Worm (Caenorhabditis elegans) whole organism, L3 larva: Measurements from ENCODE around the gene col-96.

Experiments
- R02D3.7 ChIP-seq: fragments of 150-350 bp; optimal IDR thresholded peaks from 2 replicates; lab custom pipeline; 2014; ENCODE audit warnings: missing biosample characterization, missing genetic modification characterization
- ZK546.5 ChIP-seq: sonication (generic microtip); optimal IDR thresholded peaks from 2 replicates; lab custom pipeline; 2017; ENCODE audit warnings: missing biosample characterization, missing genetic modification characterization
- aly-2 ChIP-seq: fragments of 150-350 bp; optimal IDR thresholded peaks from 2 replicates; lab custom pipeline; 2014; ENCODE audit warnings: missing biosample characterization, missing genetic modification characterization
- ama-1 ChIP-seq: fragments of 150-350 bp; optimal IDR thresholded peaks from 2 replicates; lab custom pipeline; 2018
- ceh-16 ChIP-seq: sonication (generic microtip); optimal IDR thresholded peaks from 2 replicates; lab custom pipeline; 2017; ENCODE audit warnings: missing biosample characterization, missing genetic modification characterization
- ceh-28 ChIP-seq: fragments of 150-350 bp; optimal IDR thresholded peaks from 2 replicates; lab custom pipeline; 2014; ENCODE audit warnings: missing biosample characterization, missing genetic modification reagents, missing genetic modification characterization
- ceh-9 ChIP-seq: sonication (generic microtip); optimal IDR thresholded peaks from 2 replicates; lab custom pipeline; 2018; ENCODE audit warnings: missing biosample characterization, missing genetic modification characterization
- daf-12 ChIP-seq: fragments of 150-350 bp; optimal IDR thresholded peaks from 2 replicates; lab custom pipeline; 2014; ENCODE audit warnings: missing biosample characterization, missing genetic modification reagents, missing genetic modification characterization
- elt-1 ChIP-seq: fragments of 150-350 bp; optimal IDR thresholded peaks from 2 replicates; lab custom pipeline; 2014; ENCODE audit warnings: missing biosample characterization, missing genetic modification characterization
- elt-3 ChIP-seq, 3 experiments: fragments of 150-350 bp in 1 of 3; sonication (generic microtip) in 2 of 3; optimal IDR thresholded peaks; 2 replicates in 2 of 3; 4 replicates in 1 of 3; lab custom pipeline; 2014 to 2017; ENCODE audit warnings: missing biosample characterization in 3 of 3, missing genetic modification characterization in 3 of 3
- eor-1 ChIP-seq, 2 experiments: fragments of 150-350 bp; optimal IDR thresholded peaks; 2 replicates each; lab custom pipeline; 2014 to 2018; ENCODE audit warnings: missing biosample characterization in 2 of 2, missing genetic modification characterization in 2 of 2
- fkh-10 ChIP-seq: sonication (generic microtip); optimal IDR thresholded peaks from 2 replicates; lab custom pipeline; 2017; ENCODE audit warnings: missing biosample characterization, missing genetic modification reagents, missing genetic modification characterization
- fkh-2 ChIP-seq: fragments of 150-350 bp; optimal IDR thresholded peaks from 2 replicates; lab custom pipeline; 2014; ENCODE audit warnings: missing biosample characterization, missing genetic modification reagents, missing genetic modification characterization
- hmg-11 ChIP-seq: sonication (generic microtip); optimal IDR thresholded peaks from 2 replicates; lab custom pipeline; 2016; ENCODE audit warnings: missing genetic modification characterization, missing compliant biosample characterization
- jun-1 ChIP-seq: fragments of 150-350 bp; optimal IDR thresholded peaks from 2 replicates; lab custom pipeline; 2014; ENCODE audit warnings: missing biosample characterization, missing genetic modification reagents, missing genetic modification characterization
- lin-15B ChIP-seq: fragments of 150-350 bp; optimal IDR thresholded peaks from 2 replicates; lab custom pipeline; 2014; ENCODE audit warnings: missing biosample characterization, missing genetic modification characterization
- lin-39 ChIP-seq: fragments of 150-350 bp; optimal IDR thresholded peaks from 2 replicates; lab custom pipeline; 2018; ENCODE audit warnings: missing biosample characterization, missing genetic modification reagents, missing genetic modification characterization
- lsy-12 ChIP-seq: sonication (generic microtip); optimal IDR thresholded peaks from 2 replicates; lab custom pipeline; 2016; ENCODE audit warnings: mild to moderate bottlenecking, missing genetic modification characterization, missing compliant biosample characterization
- mdl-1 ChIP-seq: fragments of 150-350 bp; optimal IDR thresholded peaks from 2 replicates; lab custom pipeline; 2014; ENCODE audit warnings: missing biosample characterization, missing genetic modification characterization
- mml-1 ChIP-seq: fragments of 150-350 bp; sonication (generic microtip); optimal IDR thresholded peaks from 3 replicates; lab custom pipeline; 2014; ENCODE audit warnings: missing biosample characterization, missing genetic modification characterization
- nfya-1 ChIP-seq: sonication (generic microtip); optimal IDR thresholded peaks from 2 replicates; lab custom pipeline; 2017; ENCODE audit warnings: missing genetic modification characterization, mild to moderate bottlenecking, missing compliant biosample characterization, antibody characterized with exemption, moderate library complexity; ENCODE audit not compliant: insufficient read depth
- nhr-11 ChIP-seq: fragments of 150-350 bp; optimal IDR thresholded peaks from 2 replicates; lab custom pipeline; 2014; ENCODE audit warnings: missing biosample characterization, missing genetic modification characterization
- nhr-12 ChIP-seq: fragments of 150-350 bp; optimal IDR thresholded peaks from 2 replicates; lab custom pipeline; 2014; ENCODE audit warnings: missing biosample characterization, missing genetic modification characterization
- nhr-23 ChIP-seq: fragments of 150-350 bp; optimal IDR thresholded peaks from 2 replicates; lab custom pipeline; 2014; ENCODE audit warnings: missing biosample characterization, missing genetic modification reagents, missing genetic modification characterization
- nhr-25 ChIP-seq: sonication (generic microtip); optimal IDR thresholded peaks from 2 replicates; lab custom pipeline; 2017; ENCODE audit warnings: missing biosample characterization, missing genetic modification characterization
- nhr-28 ChIP-seq: fragments of 150-350 bp; optimal IDR thresholded peaks from 2 replicates; lab custom pipeline; 2014; ENCODE audit warnings: missing biosample characterization, missing genetic modification characterization
- nhr-43 ChIP-seq: sonication (generic microtip); optimal IDR thresholded peaks from 2 replicates; lab custom pipeline; 2016; ENCODE audit warnings: mild to moderate bottlenecking, missing genetic modification characterization, missing compliant biosample characterization; ENCODE audit not compliant: poor library complexity, severe bottlenecking
- nhr-67 ChIP-seq: fragments of 150-350 bp; optimal IDR thresholded peaks from 2 replicates; lab custom pipeline; 2014; ENCODE audit warnings: missing biosample characterization, missing genetic modification characterization
- nhr-76 ChIP-seq: fragments of 150-350 bp; sonication (generic microtip); optimal IDR thresholded peaks from 5 replicates; lab custom pipeline; 2014; ENCODE audit warnings: missing biosample characterization, missing genetic modification characterization
- nhr-77 ChIP-seq: fragments of 150-350 bp; optimal IDR thresholded peaks from 2 replicates; lab custom pipeline; 2014; ENCODE audit warnings: missing biosample characterization, missing genetic modification characterization
- pqm-1 ChIP-seq: fragments of 150-350 bp; optimal IDR thresholded peaks from 2 replicates; lab custom pipeline; 2017; ENCODE audit warnings: missing biosample characterization, missing genetic modification characterization, inconsistent platforms
- sea-2 ChIP-seq: fragments of 150-350 bp; sonication (generic microtip); optimal IDR thresholded peaks from 4 replicates; lab custom pipeline; 2014; ENCODE audit warnings: missing biosample characterization, missing genetic modification reagents, missing genetic modification characterization
- skn-1 ChIP-seq: fragments of 150-350 bp; optimal IDR thresholded peaks from 2 replicates; lab custom pipeline; 2014; ENCODE audit warnings: missing biosample characterization, missing genetic modification characterization
- snpc-4 ChIP-seq: fragments of 150-350 bp; optimal IDR thresholded peaks from 2 replicates; lab custom pipeline; 2014; ENCODE audit warnings: missing biosample characterization, missing genetic modification characterization
- tbx-2 ChIP-seq: sonication (generic microtip); optimal IDR thresholded peaks from 2 replicates; lab custom pipeline; 2016; ENCODE audit warnings: mild to moderate bottlenecking, missing genetic modification characterization, missing compliant biosample characterization
- unc-39 ChIP-seq: sonication (generic microtip); optimal IDR thresholded peaks from 4 replicates; lab custom pipeline; 2017; ENCODE audit warnings: missing biosample characterization, missing genetic modification characterization
- ztf-11 ChIP-seq: fragments of 150-350 bp; optimal IDR thresholded peaks from 2 replicates; lab custom pipeline; 2014; ENCODE audit warnings: missing biosample characterization, missing genetic modification characterization
- ztf-4 ChIP-seq: fragments of 150-350 bp; optimal IDR thresholded peaks from 2 replicates; lab custom pipeline; 2014; ENCODE audit warnings: missing biosample characterization, missing genetic modification characterization

col-96 gene

DNA sequence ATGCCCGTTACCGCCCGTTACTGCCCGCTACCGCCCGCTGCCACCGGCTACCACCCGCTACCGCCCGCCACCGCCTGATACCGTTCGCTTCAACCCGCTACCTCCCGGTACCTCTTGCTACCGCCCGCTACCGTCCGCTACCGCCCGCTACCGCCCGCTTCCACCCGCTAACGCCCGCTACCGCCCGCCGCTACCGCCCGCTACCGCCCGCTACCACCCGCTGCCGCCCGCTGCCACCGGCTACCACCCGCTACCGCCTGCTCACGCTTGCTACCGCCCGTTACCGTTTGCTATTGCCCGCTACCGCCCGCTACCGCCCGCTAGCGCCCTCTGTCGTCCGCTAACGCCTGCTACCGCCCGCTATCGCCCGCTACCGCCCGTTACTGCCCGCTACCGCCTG lies 4.7 kb downstream of the col-96 start:
- TF ChIP-seq sea-2 (GFP tag; lab: Kevin White, UChicago) (no peak), ZK546.5 (tag; lab: Kevin White, UChicago) (no peak), unc-39 (tag; lab: Kevin White, UChicago) (no peak), nhr-25 (tag; lab: Kevin White, UChicago) (no peak), nfya-1 (tag; lab: Kevin White, UChicago) (no peak), nhr-77 (tag; lab: Kevin White, UChicago) (no peak), R02D3.7 (no peak), fkh-10 (GFP tag; lab: Kevin White, UChicago) (no peak), nhr-12 (no peak), mdl-1 (tag; lab: Kevin White, UChicago) (no peak), nhr-11 (no peak), fkh-2 (tag; lab: Kevin White, UChicago) (no peak), lsy-12 (tag; lab: Kevin White, UChicago) (no peak)

- no peak for TF ChIP-seq nhr-12
- no peak for TF ChIP-seq skn-1 (tag; lab: Kevin White, UChicago)
- TF ChIP-seq elt-3 (tag; optimal IDR thresholded peaks at IDR 0.05; lab: Kevin White, UChicago): no peak
- TF ChIP-seq mml-1 (tag; lab: Kevin White, UChicago): no peak
- no peak for TF ChIP-seq pqm-1 (tag; lab: Kevin White, UChicago)
- TF ChIP-seq aly-2 (tag; lab: Kevin White, UChicago): no peak
- TF ChIP-seq eor-1 (tag; optimal IDR thresholded peaks at IDR 0.05; lab: Kevin White, UChicago): no peak
- TF ChIP-seq lin-15B: no peak
- no peak for TF ChIP-seq nhr-76 (tag; lab: Kevin White, UChicago)
- no peak for TF ChIP-seq nhr-11
- no peak for TF ChIP-seq nhr-28 (tag; lab: Kevin White, UChicago)
- no peak for TF ChIP-seq fkh-10 (GFP tag; lab: Kevin White, UChicago)
- no peak for TF ChIP-seq hmg-11
Observed at ce11 chrIII:11699959-11700358, 6.6 kb downstream of the col-96 start, which contains the start of gene pqn-84. Gene pqn-84, plus strand, starts transcription at chrIII:11700259.

DNA sequence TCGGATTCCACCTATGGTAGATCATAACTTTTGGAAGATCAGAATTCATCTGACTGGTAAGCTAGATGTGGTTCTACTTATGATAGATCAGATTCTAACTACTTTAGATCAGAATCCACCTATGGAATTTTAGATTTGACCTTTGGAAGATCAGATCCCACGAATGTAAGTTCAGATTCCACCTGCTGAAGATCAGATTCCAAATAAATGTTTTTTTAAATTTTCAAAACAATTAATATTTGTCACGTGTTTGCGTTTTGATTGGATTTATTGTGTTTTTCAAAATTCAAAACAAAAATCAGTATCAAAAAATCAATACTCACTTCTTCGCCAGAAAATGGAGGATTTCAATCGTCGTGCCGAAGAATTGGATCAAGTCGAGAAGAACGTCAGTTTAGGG lies 8.0 kb downstream of the col-96 start, which contains the start of gene Y41C4A.7:
Gene Y41C4A.7, plus strand, starts transcription at position 301 of the 400 bp plus-strand sequence.
- TF ChIP-seq mml-1 (tag; lab: Kevin White, UChicago): no peak
- no peak for TF ChIP-seq elt-1 (tag; lab: Kevin White, UChicago)
- no peak for TF ChIP-seq daf-12 (tag; lab: Kevin White, UChicago)
- TF ChIP-seq nhr-12: no peak
- TF ChIP-seq, all 47 proteins: peak for 0

- TF ChIP-seq ceh-16: no peak
- TF ChIP-seq nhr-11: no peak
- no peak for TF ChIP-seq lin-39 (tag; lab: Kevin White, UChicago)
- no peak for TF ChIP-seq R02D3.7
- no peak for TF ChIP-seq lin-15B
- no peak for TF ChIP-seq ztf-11 (tag; lab: Kevin White, UChicago)
- no peak for TF ChIP-seq mdl-1 (tag; lab: Kevin White, UChicago)
- no peak for TF ChIP-seq nhr-25 (tag; lab: Kevin White, UChicago)
- TF ChIP-seq elt-1 (tag; lab: Kevin White, UChicago): no peak
- TF ChIP-seq jun-1 (tag; lab: Kevin White, UChicago): no peak
- no peak for TF ChIP-seq ceh-9 (tag; lab: Kevin White, UChicago)
- TF ChIP-seq eor-1 (tag; optimal IDR thresholded peaks at IDR 0.05; lab: Kevin White, UChicago): no peak
- TF ChIP-seq pqm-1 (tag; lab: Kevin White, UChicago): no peak
- TF ChIP-seq ama-1 (lab: Kevin White, UChicago): no peak
- no peak for TF ChIP-seq nhr-12
- TF ChIP-seq skn-1 (tag; lab: Kevin White, UChicago): no peak
- TF ChIP-seq hmg-11: no peak
- TF ChIP-seq fkh-2 (tag; lab: Kevin White, UChicago): no peak
- no peak for TF ChIP-seq nfya-1 (tag; lab: Kevin White, UChicago)
Observed at ce11 chrIII:11696273-11696672, 10.3 kb downstream of the col-96 start, which contains the start of gene Y41C4A.6. Gene Y41C4A.6, plus strand, starts transcription at chrIII:11696573.

ce11 chrIII:11694975-11695374 lies 11.6 kb downstream of the col-96 start, which contains the start of gene Y41C4A.22:
Gene Y41C4A.22, plus strand, starts transcription at chrIII:11695275.
- TF ChIP-seq jun-1 (tag; lab: Kevin White, UChicago): no peak
- no peak for TF ChIP-seq nhr-43 (tag; lab: Kevin White, UChicago)
- TF ChIP-seq fkh-2 (tag; lab: Kevin White, UChicago): no peak
- TF ChIP-seq unc-39 (tag; lab: Kevin White, UChicago): no peak
- TF ChIP-seq ceh-28 (tag; lab: Kevin White, UChicago): no peak
- no peak for TF ChIP-seq nhr-23 (tag; lab: Kevin White, UChicago)
- TF ChIP-seq nhr-67: no peak
- no peak for TF ChIP-seq snpc-4 (tag; lab: Kevin White, UChicago)
- TF ChIP-seq ztf-4: no peak
- TF ChIP-seq nhr-25 (tag; lab: Kevin White, UChicago): no peak
- TF ChIP-seq fkh-10 (GFP tag; lab: Kevin White, UChicago): no peak
- TF ChIP-seq tbx-2: no peak
- TF ChIP-seq ceh-9 (tag; lab: Kevin White, UChicago): no peak
- no peak for TF ChIP-seq nfya-1 (tag; lab: Kevin White, UChicago)
